Worm (Caenorhabditis elegans) whole organism, L4 larva: ENCODE measurements around the gene spp-5.
A peak's percentile ranks its signal among the peaks of the same experiment; 100 is the strongest.

ENCODE experiments used
- F26F4.8 ChIP-seq: fragments of 200-800 bp; sonication (Bioruptor generic); conservative IDR thresholded peaks from 2 replicates; pipeline ENCODE4 v1.3.6; 2022; ENCODE audit warnings: missing genetic modification characterization, missing compliant biosample characterization
- F44E2.7 ChIP-seq: fragments of 200-800 bp; sonication (Bioruptor generic); IDR thresholded peaks from 2 replicates; pipeline ENCODE4 v2.1.2; 2022; ENCODE audit warnings: missing genetic modification characterization, missing compliant biosample characterization
- T20F7.1 ChIP-seq: fragments of 200-800 bp; sonication (Bioruptor generic); optimal IDR thresholded peaks from 2 replicates; lab custom pipeline; 2018; ENCODE audit warnings: mild to moderate bottlenecking, missing genetic modification characterization, missing compliant biosample characterization
- T26A8.4 ChIP-seq: fragments of 200-800 bp; sonication (Bioruptor generic); IDR thresholded peaks from 2 replicates; pipeline ENCODE4 v1.3.6; 2022; ENCODE audit warnings: missing genetic modification characterization, missing compliant biosample characterization
- Y105C5A.15 ChIP-seq: fragments of 200-800 bp; sonication (Bioruptor generic); IDR thresholded peaks from 2 replicates; pipeline ENCODE4 v1.3.6; 2022; ENCODE audit warnings: missing genetic modification characterization, missing compliant biosample characterization
- Y48G9A.11 ChIP-seq: fragments of 200-800 bp; sonication (Bioruptor generic); IDR thresholded peaks from 2 replicates; pipeline ENCODE4 v1.3.6; 2022; ENCODE audit warnings: missing genetic modification reagents, missing genetic modification characterization, missing compliant biosample characterization
- Y5F2A.4 ChIP-seq: fragments of 200-800 bp; sonication (Bioruptor generic); optimal IDR thresholded peaks from 2 replicates; lab custom pipeline; 2018; ENCODE audit warnings: mild to moderate bottlenecking, missing genetic modification characterization, missing compliant biosample characterization
- Y75B8A.6 ChIP-seq: fragments of 200-800 bp; sonication (Bioruptor generic); IDR thresholded peaks from 2 replicates; pipeline ENCODE4 v1.3.6; 2022; ENCODE audit warnings: missing genetic modification reagents, missing genetic modification characterization, missing compliant biosample characterization
- aly-2 ChIP-seq: sonication (generic microtip); optimal IDR thresholded peaks from 2 replicates; lab custom pipeline; 2018; ENCODE audit warnings: missing biosample characterization, missing genetic modification characterization
- attf-4 ChIP-seq: sonication (generic microtip); optimal IDR thresholded peaks from 3 replicates; lab custom pipeline; 2017; ENCODE audit warnings: missing biosample characterization, missing genetic modification characterization
- ceh-32 ChIP-seq: sonication (generic microtip); optimal IDR thresholded peaks from 2 replicates; lab custom pipeline; 2016; ENCODE audit warnings: mild to moderate bottlenecking, missing genetic modification characterization, missing compliant biosample characterization; ENCODE audit not compliant: poor library complexity
- cey-2 ChIP-seq: sonication (generic microtip); optimal IDR thresholded peaks from 3 replicates; lab custom pipeline; 2017; ENCODE audit warnings: missing genetic modification characterization, mild to moderate bottlenecking, missing compliant biosample characterization, antibody characterized with exemption, borderline replicate concordance; ENCODE audit not compliant: insufficient read depth
- ctbp-1 ChIP-seq: fragments of 200-800 bp; sonication (Bioruptor generic); IDR thresholded peaks from 2 replicates; pipeline ENCODE4 v1.3.6; 2022; ENCODE audit warnings: missing genetic modification reagents, missing genetic modification characterization, missing compliant biosample characterization
- dmd-6 ChIP-seq: fragments of 200-800 bp; sonication (Bioruptor generic); IDR thresholded peaks from 2 replicates; pipeline ENCODE4 v1.3.6; 2022; ENCODE audit warnings: missing genetic modification reagents, missing genetic modification characterization, missing compliant biosample characterization
- dmd-8 ChIP-seq: fragments of 200-800 bp; sonication (Bioruptor generic); IDR thresholded peaks from 2 replicates; pipeline ENCODE4 v1.3.6; 2022; ENCODE audit warnings: missing genetic modification characterization, missing compliant biosample characterization
- dmd-9 ChIP-seq: fragments of 200-800 bp; sonication (Bioruptor generic); IDR thresholded peaks from 2 replicates; pipeline ENCODE4 v1.3.6; 2022; ENCODE audit warnings: missing genetic modification reagents, missing genetic modification characterization, missing compliant biosample characterization
- dpl-1 ChIP-seq: fragments of 150-350 bp; optimal IDR thresholded peaks from 2 replicates; lab custom pipeline; 2014; ENCODE audit warnings: missing biosample characterization, missing genetic modification reagents, missing genetic modification characterization
- duxl-1 ChIP-seq: sonication (generic microtip); optimal IDR thresholded peaks from 2 replicates; lab custom pipeline; 2016; ENCODE audit warnings: mild to moderate bottlenecking, missing genetic modification characterization, moderate library complexity, missing compliant biosample characterization; ENCODE audit not compliant: poor library complexity
- egl-27 ChIP-seq: sonication (generic microtip); optimal IDR thresholded peaks from 3 replicates; lab custom pipeline; 2017; ENCODE audit warnings: missing biosample characterization, missing genetic modification reagents, missing genetic modification characterization
- fos-1 ChIP-seq: fragments of 150-350 bp; optimal IDR thresholded peaks from 2 replicates; lab custom pipeline; 2014; ENCODE audit warnings: missing biosample characterization, missing genetic modification characterization
- lin-15B ChIP-seq: fragments of 150-350 bp; sonication (generic microtip); optimal IDR thresholded peaks from 3 replicates; lab custom pipeline; 2014; ENCODE audit warnings: missing biosample characterization, missing genetic modification characterization
- lin-38 ChIP-seq: fragments of 200-800 bp; sonication (Bioruptor generic); IDR thresholded peaks from 2 replicates; pipeline ENCODE4 v1.3.6; 2022; ENCODE audit warnings: missing genetic modification reagents, missing genetic modification characterization, missing compliant biosample characterization
- lin-39 ChIP-seq: fragments of 150-350 bp; optimal IDR thresholded peaks from 2 replicates; lab custom pipeline; 2014; ENCODE audit warnings: missing biosample characterization, missing genetic modification reagents, missing genetic modification characterization
- madf-5 ChIP-seq, 2 experiments: fragments of 200-800 bp; sonication (Bioruptor generic); IDR thresholded peaks; 2 replicates each; pipeline ENCODE4 v1.3.6; 2022; ENCODE audit warnings: missing compliant biosample characterization in 2 of 2, missing genetic modification characterization in 2 of 2
- mdl-1 ChIP-seq, 2 experiments: fragments of 150-350 bp in 1 of 2; sonication (generic microtip) in 1 of 2; optimal IDR thresholded peaks; 2 replicates each; lab custom pipeline; 2014 to 2017; ENCODE audit warnings: missing biosample characterization in 2 of 2, missing genetic modification characterization in 2 of 2
- mep-1 ChIP-seq: fragments of 150-350 bp; sonication (generic microtip); optimal IDR thresholded peaks from 3 replicates; lab custom pipeline; 2014; ENCODE audit warnings: missing biosample characterization, missing genetic modification characterization
- nhr-10 ChIP-seq: fragments of 150-350 bp; optimal IDR thresholded peaks from 2 replicates; lab custom pipeline; 2014; ENCODE audit warnings: missing biosample characterization, missing genetic modification characterization
- nhr-11 ChIP-seq: fragments of 150-350 bp; optimal IDR thresholded peaks from 2 replicates; lab custom pipeline; 2014; ENCODE audit warnings: missing biosample characterization, missing genetic modification characterization
- nhr-111 ChIP-seq: fragments of 200-800 bp; sonication (Bioruptor generic); optimal IDR thresholded peaks from 2 replicates; lab custom pipeline; 2018; ENCODE audit warnings: mild to moderate bottlenecking, missing genetic modification characterization, missing compliant biosample characterization
- nhr-237 ChIP-seq: sonication (generic microtip); optimal IDR thresholded peaks from 2 replicates; lab custom pipeline; 2017; ENCODE audit warnings: missing biosample characterization, missing genetic modification characterization
- nhr-25 ChIP-seq: sonication (generic microtip); optimal IDR thresholded peaks from 2 replicates; lab custom pipeline; 2017; ENCODE audit warnings: missing genetic modification characterization, mild to moderate bottlenecking, missing compliant biosample characterization, antibody characterized with exemption, moderate library complexity, borderline replicate concordance; ENCODE audit not compliant: insufficient read depth
- nhr-28 ChIP-seq: fragments of 150-350 bp; optimal IDR thresholded peaks from 2 replicates; lab custom pipeline; 2014; ENCODE audit warnings: missing biosample characterization, missing genetic modification characterization
- nhr-41 ChIP-seq: fragments of 200-800 bp; sonication (Bioruptor generic); IDR thresholded peaks from 2 replicates; pipeline ENCODE4 v1.3.6; 2022; ENCODE audit warnings: missing genetic modification reagents, missing genetic modification characterization, missing compliant biosample characterization
- nhr-77 ChIP-seq: fragments of 150-350 bp; optimal IDR thresholded peaks from 2 replicates; lab custom pipeline; 2014; ENCODE audit warnings: missing biosample characterization, missing genetic modification characterization
- pha-4 ChIP-seq, 2 experiments: fragments of 150-350 bp in 1 of 2; fragments of 200-800 bp in 1 of 2; sonication (Bioruptor generic) in 1 of 2; IDR thresholded peaks in 1 of 2; optimal IDR thresholded peaks in 1 of 2; 2 replicates each; pipeline versions ENCODE4 v1.3.6 to Lab custom; 2014 to 2022; ENCODE audit warnings: missing genetic modification characterization in 2 of 2, missing genetic modification reagents in 2 of 2, missing biosample characterization in 1 of 2, missing compliant biosample characterization in 1 of 2
- rbr-2 ChIP-seq: sonication (generic microtip); optimal IDR thresholded peaks from 2 replicates; lab custom pipeline; 2016; ENCODE audit warnings: missing genotype, missing genetic modification characterization, missing compliant biosample characterization
- saeg-2 ChIP-seq: fragments of 200-800 bp; sonication (Bioruptor generic); IDR thresholded peaks from 2 replicates; pipeline ENCODE4 v1.3.6; 2022; ENCODE audit warnings: missing genetic modification reagents, missing genetic modification characterization, missing compliant biosample characterization
- snpc-1.2 ChIP-seq: fragments of 200-800 bp; sonication (Bioruptor generic); IDR thresholded peaks from 2 replicates; pipeline ENCODE4 v1.3.6; 2022; ENCODE audit warnings: missing genetic modification reagents, missing genetic modification characterization, missing compliant biosample characterization
- snpc-4 ChIP-seq: fragments of 150-350 bp; optimal IDR thresholded peaks from 2 replicates; lab custom pipeline; 2014; ENCODE audit warnings: missing biosample characterization, missing genetic modification characterization
- tra-1 ChIP-seq: fragments of 200-800 bp; sonication (Bioruptor generic); IDR thresholded peaks from 2 replicates; pipeline ENCODE4 v1.3.6; 2022; ENCODE audit warnings: missing genetic modification reagents, missing genetic modification characterization, missing compliant biosample characterization
- unc-130 ChIP-seq: sonication (generic microtip); optimal IDR thresholded peaks from 2 replicates; lab custom pipeline; 2016; ENCODE audit warnings: missing genetic modification reagents, missing genetic modification characterization, missing compliant biosample characterization
- unc-62 ChIP-seq, 3 experiments: fragments of 150-350 bp in 1 of 3; sonication (generic microtip); optimal IDR thresholded peaks in 2 of 3; peaks in 1 of 3; 1 replicate in 1 of 3; 2 replicates in 2 of 3; lab custom pipeline; 2014 to 2017; ENCODE audit warnings: missing biosample characterization in 3 of 3, missing genetic modification characterization in 3 of 3, missing genetic modification reagents in 3 of 3, missing genotype in 1 of 3
- zip-11 ChIP-seq: fragments of 200-800 bp; sonication (Bioruptor generic); IDR thresholded peaks from 2 replicates; pipeline ENCODE4 v1.3.6; 2022; ENCODE audit warnings: missing genetic modification characterization, missing compliant biosample characterization
- zip-2 ChIP-seq: fragments of 150-350 bp; optimal IDR thresholded peaks from 2 replicates; lab custom pipeline; 2014; ENCODE audit warnings: missing biosample characterization, missing genetic modification characterization

spp-5 gene

DNA sequence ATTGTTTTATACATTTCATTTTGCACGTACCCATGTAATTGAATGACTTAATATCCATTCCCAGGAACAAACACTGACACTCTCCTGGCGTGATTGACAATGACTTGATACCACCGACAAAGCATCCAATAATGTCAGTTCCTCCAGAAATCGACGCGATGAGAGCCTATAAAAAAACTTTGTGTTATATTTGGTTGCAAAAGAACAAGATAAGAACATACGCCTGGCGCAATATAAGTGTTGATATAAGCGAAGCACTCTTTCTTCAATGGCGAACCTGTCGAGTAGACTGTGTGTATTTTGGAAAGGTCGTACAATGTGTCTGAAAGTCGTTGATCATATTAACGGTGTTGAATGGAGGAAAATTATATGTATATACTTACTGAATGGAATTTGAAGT is 17.0 kb downstream of the spp-5 start (continued):
- TF ChIP-seq dmd-9 (no peak), nhr-11 (tag; lab: Kevin White, UChicago) (no peak), pha-4 (GFP tag; IDR thresholded peaks at IDR 0.05; lab: Robert Waterston, UW) (no peak), pha-4 (tag; optimal IDR thresholded peaks at IDR 0.05; lab: Kevin White, UChicago) (no peak), zip-2 (tag; lab: Kevin White, UChicago) (no peak), nhr-237 (tag; lab: Kevin White, UChicago) (no peak), cey-2 (tag; lab: Kevin White, UChicago) (no peak), ceh-32 (tag; lab: Kevin White, UChicago) (no peak), F44E2.7 (GFP tag; lab: Robert Waterston, UW) (no peak), lin-38 (GFP tag; lab: Robert Waterston, UW) (no peak), ctbp-1 (GFP tag; lab: Robert Waterston, UW) (no peak), zip-11 (GFP tag; lab: Robert Waterston, UW) (no peak), aly-2 (tag; lab: Kevin White, UChicago) (no peak), snpc-1.2 (GFP tag; lab: Robert Waterston, UW) (no peak), dmd-6 (GFP tag; lab: Robert Waterston, UW) (peak; percentile 54; the same call in 1 of the 2 replicates), fos-1 (tag; lab: Kevin White, UChicago) (no peak), unc-62 (GFP tag; optimal IDR thresholded peaks at IDR 0.05 in 1 of 2; lab: Kevin White, UChicago) (peak in 1 of 2 experiments; percentile 3), unc-62 (tag; optimal IDR thresholded peaks at IDR 0.05; lab: Kevin White, UChicago) (no peak), nhr-77 (tag; lab: Kevin White, UChicago) (no peak), dpl-1 (no peak), snpc-4 (tag; lab: Kevin White, UChicago) (no peak), lin-15B (tag; lab: Kevin White, UChicago) (no peak), mdl-1 (tag; optimal IDR thresholded peaks at IDR 0.05; lab: Kevin White, UChicago) (no peak), F26F4.8 (no peak), T20F7.1 (GFP tag; lab: Kevin White, UChicago) (no peak), duxl-1 (tag; lab: Kevin White, UChicago) (no peak)

ce11 chrX:7298652-7299051 is 21.5 kb downstream of the spp-5 start, which contains the start of gene K03A1.4:
TSS of gene K03A1.4 (minus strand) at chrX:7298752.
- TF ChIP-seq saeg-2 (GFP tag; lab: Robert Waterston, UW) (no peak), mep-1 (tag; lab: Kevin White, UChicago) (no peak), unc-62 (GFP tag; optimal IDR thresholded peaks at IDR 0.05 in 1 of 2; lab: Kevin White, UChicago) (peak in 1 of 2 experiments; percentile 53), unc-62 (tag; optimal IDR thresholded peaks at IDR 0.05; lab: Kevin White, UChicago) (no peak), nhr-111 (GFP tag; lab: Kevin White, UChicago) (no peak), egl-27 (tag; lab: Kevin White, UChicago) (no peak), Y48G9A.11 (GFP tag; lab: Robert Waterston, UW) (no peak), Y105C5A.15 (GFP tag; lab: Robert Waterston, UW) (no peak)

ce11 chrX:7296310-7296709 is 23.8 kb downstream of the spp-5 start:
- TF ChIP-seq dmd-8 (GFP tag; lab: Robert Waterston, UW), result no peak
- TF ChIP-seq lin-38 (GFP tag; lab: Robert Waterston, UW), result 0 out of 2 replicates have a peak, but pooled peaks have one; percentile 16
- TF ChIP-seq madf-5 (GFP tag; IDR thresholded peaks at IDR 0.05; lab: Robert Waterston, UW), result no peak
- no peak for TF ChIP-seq nhr-25
- no peak for TF ChIP-seq dmd-9
- no peak for TF ChIP-seq Y75B8A.6 (GFP tag; lab: Robert Waterston, UW)
- TF ChIP-seq unc-62 (GFP tag; optimal IDR thresholded peaks at IDR 0.05 in 1 of 2; lab: Kevin White, UChicago), result no peak
- no peak for TF ChIP-seq unc-62 (tag; optimal IDR thresholded peaks at IDR 0.05; lab: Kevin White, UChicago)
- peak; percentile 17 for TF ChIP-seq T20F7.1 (GFP tag; lab: Kevin White, UChicago)
- TF ChIP-seq rbr-2 (tag; lab: Kevin White, UChicago), result no peak
- TF ChIP-seq lin-15B (tag; lab: Kevin White, UChicago), result no peak
- no peak for TF ChIP-seq snpc-4 (tag; lab: Kevin White, UChicago)
- TF ChIP-seq nhr-10 (tag; lab: Kevin White, UChicago), result no peak
- TF ChIP-seq dmd-6 (GFP tag; lab: Robert Waterston, UW), result peak; percentile 84
- TF ChIP-seq unc-130 (GFP tag; lab: Kevin White, UChicago), result no peak
- no peak for TF ChIP-seq Y5F2A.4 (GFP tag; lab: Kevin White, UChicago)
- no peak for TF ChIP-seq nhr-28
- TF ChIP-seq saeg-2 (GFP tag; lab: Robert Waterston, UW), result no peak
- TF ChIP-seq nhr-11 (tag; lab: Kevin White, UChicago), result no peak
- no peak; the same call in 1 of the 2 replicates for TF ChIP-seq T26A8.4
- TF ChIP-seq attf-4 (tag; lab: Kevin White, UChicago), result no peak
- TF ChIP-seq lin-39 (tag; lab: Kevin White, UChicago), result no peak
- 0 out of 2 replicates have a peak, but pooled peaks have one; percentile 6 for TF ChIP-seq nhr-41
- peak; percentile 84 for TF ChIP-seq tra-1 (GFP tag; lab: Robert Waterston, UW)
- no peak for TF ChIP-seq cey-2 (tag; lab: Kevin White, UChicago)
- no peak for TF ChIP-seq egl-27 (tag; lab: Kevin White, UChicago)
